Worm (Caenorhabditis elegans) whole organism, L3 larva: ENCODE results near the gene C32B5.6.
"Not testable (repeated sequence)": the region's sequence is repeated elsewhere in the genome, so short reads cannot be mapped to it uniquely, and the experiment has no call there.

Source experiments
- ceh-16 ChIP-seq: sonication (generic microtip); optimal IDR thresholded peaks from 2 replicates; lab custom pipeline; 2017; ENCODE audit warnings: missing biosample characterization, missing genetic modification characterization
- daf-12 ChIP-seq: fragments of 150-350 bp; optimal IDR thresholded peaks from 2 replicates; lab custom pipeline; 2014; ENCODE audit warnings: missing biosample characterization, missing genetic modification reagents, missing genetic modification characterization
- egl-5 ChIP-seq: fragments of 150-350 bp; optimal IDR thresholded peaks from 2 replicates; lab custom pipeline; 2017; ENCODE audit warnings: missing biosample characterization, missing genetic modification reagents, missing genetic modification characterization, inconsistent platforms
- elt-3 ChIP-seq, 3 experiments: fragments of 150-350 bp in 1 of 3; sonication (generic microtip) in 2 of 3; optimal IDR thresholded peaks; 2 replicates in 2 of 3; 4 replicates in 1 of 3; lab custom pipeline; 2014 to 2017; ENCODE audit warnings: missing biosample characterization in 3 of 3, missing genetic modification characterization in 3 of 3
- nhr-28 ChIP-seq: fragments of 150-350 bp; optimal IDR thresholded peaks from 2 replicates; lab custom pipeline; 2014; ENCODE audit warnings: missing biosample characterization, missing genetic modification characterization
- nhr-67 ChIP-seq: fragments of 150-350 bp; optimal IDR thresholded peaks from 2 replicates; lab custom pipeline; 2014; ENCODE audit warnings: missing biosample characterization, missing genetic modification characterization
- nhr-77 ChIP-seq: fragments of 150-350 bp; optimal IDR thresholded peaks from 2 replicates; lab custom pipeline; 2014; ENCODE audit warnings: missing biosample characterization, missing genetic modification characterization
- skn-1 ChIP-seq: fragments of 150-350 bp; optimal IDR thresholded peaks from 2 replicates; lab custom pipeline; 2014; ENCODE audit warnings: missing biosample characterization, missing genetic modification characterization

Gene C32B5.6

ce11 chrII:996112-996511 is 27.9 kb downstream of the C32B5.6 start, which contains the start of gene F45D11.11:
TSS of gene F45D11.11 (minus strand) at chrII:996212.
- TF ChIP-seq nhr-77 (tag; lab: Kevin White, UChicago); daf-12 (tag; lab: Kevin White, UChicago); skn-1: not testable (repeated sequence)

DNA sequence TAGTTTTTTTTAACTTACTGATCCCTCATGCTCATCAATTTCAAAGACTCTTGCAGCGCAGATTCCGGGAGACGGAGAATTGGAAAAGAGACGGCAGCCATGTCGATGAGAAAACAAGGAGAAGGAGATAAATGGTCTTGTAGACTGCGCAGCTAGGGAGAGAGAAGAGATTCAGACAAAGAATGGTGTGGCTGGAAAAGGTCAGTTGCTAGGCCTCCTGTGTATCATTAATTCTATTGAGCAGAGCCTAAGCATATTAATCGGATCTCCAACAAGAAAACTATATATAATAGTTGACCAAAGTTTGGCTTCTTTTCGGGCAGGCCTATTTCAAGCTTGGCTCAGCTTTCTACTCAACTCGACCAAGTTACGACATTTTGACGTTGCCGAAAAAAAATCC is 31.3 kb downstream of the C32B5.6 start, which contains the start of gene fbxb-29:
Gene fbxb-29, minus strand, starts transcription at position 101 of the 400 bp plus-strand sequence.
- TF ChIP-seq ceh-16 (tag; lab: Kevin White, UChicago): no peak

DNA sequence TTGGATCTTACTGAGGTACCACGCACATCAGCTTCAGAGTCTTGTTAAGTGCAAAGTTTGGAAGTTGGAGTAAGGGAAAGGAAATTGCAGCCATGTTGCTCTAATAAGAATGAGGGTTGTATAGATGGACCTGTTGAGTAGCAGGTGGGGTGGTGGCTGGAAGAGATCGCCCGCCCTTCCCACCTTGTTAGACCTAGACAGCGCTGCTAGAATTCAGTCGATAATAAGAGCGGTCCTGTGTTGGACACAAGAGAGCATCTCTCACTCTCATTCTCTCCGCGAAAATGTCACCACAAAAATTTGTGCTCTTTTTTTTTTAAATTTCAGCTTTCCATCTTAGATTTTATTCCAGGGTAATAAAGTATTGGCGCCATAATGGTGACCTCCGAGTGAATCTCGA is 33.1 kb downstream of the C32B5.6 start, which contains the start of the genes fbxb-30 and F45D11.5:
Gene fbxb-30, minus strand, starts transcription at position 101 of the 400 bp plus-strand sequence.
Gene F45D11.5, plus strand, starts transcription at position 352 of the 400 bp plus-strand sequence.
- TF ChIP-seq egl-5: no peak

DNA sequence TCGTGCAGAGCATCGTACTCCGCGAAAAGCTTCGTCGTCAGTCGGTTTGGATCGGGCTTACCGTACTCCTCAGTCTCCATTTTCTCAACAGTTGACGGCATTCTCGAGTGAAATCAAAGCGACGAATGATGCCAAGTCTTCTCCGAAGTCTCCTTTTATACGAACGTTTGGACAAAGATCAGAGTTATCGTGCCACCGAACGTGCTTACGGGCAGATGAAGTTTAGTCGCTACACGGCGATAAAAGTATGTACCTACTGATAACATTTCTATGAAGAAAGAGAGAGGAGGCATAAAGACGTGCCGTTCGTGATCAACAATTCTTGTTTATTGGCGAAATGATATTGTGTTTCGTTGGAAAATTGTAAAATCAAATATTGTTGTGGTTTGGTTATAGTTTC is 38.2 kb downstream of the C32B5.6 start, which contains the start of gene F45D11.14:
Gene F45D11.14, minus strand, starts transcription at position 101 of the 400 bp plus-strand sequence.
- TF ChIP-seq elt-3 (tag; optimal IDR thresholded peaks at IDR 0.05; lab: Kevin White, UChicago); nhr-28 (tag; lab: Kevin White, UChicago); nhr-67 (tag; lab: Kevin White, UChicago): not testable (repeated sequence)
